Worm (Caenorhabditis elegans): ENCODE data around the gene ctg-2.

ce11 chrII:8551100-8551499 is 36.2 kb downstream of the ctg-2 start:
- TF ChIP-seq W03F9.2 (tag; optimal IDR thresholded peaks at IDR 0.05) (no peak), him-1 (tag; optimal IDR thresholded peaks at IDR 0.05) (no peak), dao-5 (tag; optimal IDR thresholded peaks at IDR 0.05) (no peak)
